Worm (Caenorhabditis elegans): ENCODE results near the gene wht-4.

The wht-4 gene

ce11 chrII:3244758-3245157 is 34.0 kb upstream of the wht-4 start:
- TF ChIP-seq pqm-1 (tag; optimal IDR thresholded peaks at IDR 0.05): peak; percentile 79
- 0 out of 2 replicates have a peak, but pooled peaks have one; percentile 52 for TF ChIP-seq Y75B8A.6 (GFP tag; IDR thresholded peaks at IDR 0.05)
- no peak for TF ChIP-seq daf-16 (GFP tag; optimal IDR thresholded peaks at IDR 0.05)
- no peak for TF ChIP-seq daf-16 (tag; optimal IDR thresholded peaks at IDR 0.05)
- TF ChIP-seq nhr-77 (tag; optimal IDR thresholded peaks at IDR 0.05): peak; percentile 77
- TF ChIP-seq zfp-3 (GFP tag; conservative IDR thresholded peaks at IDR 0.05): peak; percentile 62; the same call in 1 of the 2 replicates
- TF ChIP-seq saeg-2 (GFP tag; IDR thresholded peaks at IDR 0.05): 0 out of 2 replicates have a peak, but pooled peaks have one; percentile 24
- no peak for TF ChIP-seq zfp-2 (tag; optimal IDR thresholded peaks at IDR 0.05)
- 0 out of 2 replicates have a peak, but pooled peaks have one; percentile 27 for TF ChIP-seq tra-1 (GFP tag; IDR thresholded peaks at IDR 0.05)
- no peak for TF ChIP-seq dmd-9 (GFP tag; IDR thresholded peaks at IDR 0.05)
- peak; percentile 48 for TF ChIP-seq nhr-28 (tag; optimal IDR thresholded peaks at IDR 0.05)
- TF ChIP-seq pha-4 (GFP tag; IDR thresholded peaks at IDR 0.05): peak; percentile 29; the same call in 1 of the 2 replicates
- TF ChIP-seq pha-4 (tag; optimal IDR thresholded peaks at IDR 0.05): no peak
- TF ChIP-seq nhr-10 (tag; optimal IDR thresholded peaks at IDR 0.05): no peak
- TF ChIP-seq dmd-6 (GFP tag; IDR thresholded peaks at IDR 0.05): peak; percentile 58
- TF ChIP-seq aha-1 (tag): no peak
- TF ChIP-seq dve-1 (tag; optimal IDR thresholded peaks at IDR 0.05; ENCODE audit: insufficient read depth): peak; percentile 75
- TF ChIP-seq fos-1 (tag; optimal IDR thresholded peaks at IDR 0.05): peak; percentile 72
- no peak for TF ChIP-seq ztf-7 (tag; optimal IDR thresholded peaks at IDR 0.05)
- no peak for TF ChIP-seq daf-12 (tag; optimal IDR thresholded peaks at IDR 0.05)
- TF ChIP-seq hlh-11 (tag; optimal IDR thresholded peaks at IDR 0.05): peak; percentile 10
- TF ChIP-seq lin-38 (GFP tag; IDR thresholded peaks at IDR 0.05): no peak
- no peak for TF ChIP-seq lir-3 (tag; optimal IDR thresholded peaks at IDR 0.05)
- TF ChIP-seq php-3 (GFP tag; IDR thresholded peaks at IDR 0.05): peak; percentile 91

ce11 chrII:3245836-3246235 is 32.9 kb upstream of the wht-4 start, which contains the start of gene C17F4.7:
Gene C17F4.7, minus strand, starts transcription at chrII:3246015.
- TF ChIP-seq nhr-102 (tag; optimal IDR thresholded peaks at IDR 0.05) (peak; percentile 41), nhr-77 (tag; optimal IDR thresholded peaks at IDR 0.05) (peak; percentile 65), unc-62 (GFP tag; optimal IDR thresholded peaks at IDR 0.05 in 1 of 2) (peak in 1 of 2 experiments; percentile 80), unc-62 (tag; optimal IDR thresholded peaks at IDR 0.05) (no peak), zag-1 (tag; optimal IDR thresholded peaks at IDR 0.05) (no peak), T26A8.4 (GFP tag; IDR thresholded peaks at IDR 0.05) (no peak), mes-2 (tag; optimal IDR thresholded peaks at IDR 0.05; ENCODE audit: poor library complexity, severe bottlenecking) (peak; percentile 14), nhr-48 (tag; optimal IDR thresholded peaks at IDR 0.05) (peak; percentile 37), tra-1 (GFP tag; IDR thresholded peaks at IDR 0.05) (peak; percentile 66; the same call in 1 of the 2 replicates), dmd-6 (GFP tag; IDR thresholded peaks at IDR 0.05) (peak; percentile 92), ceh-28 (tag; optimal IDR thresholded peaks at IDR 0.05) (no peak), mdl-1 (tag; optimal IDR thresholded peaks at IDR 0.05) (no peak), ceh-62 (tag; optimal IDR thresholded peaks at IDR 0.05) (no peak), F37D6.2 (tag; optimal IDR thresholded peaks at IDR 0.05) (no peak), mxl-3 (GFP tag; optimal IDR thresholded peaks at IDR 0.05) (peak; percentile 62), aha-1 (tag) (peak; percentile 62), lin-38 (GFP tag; IDR thresholded peaks at IDR 0.05) (0 out of 2 replicates have a peak, but pooled peaks have one; percentile 12), unc-39 (tag; optimal IDR thresholded peaks at IDR 0.05) (no peak), hlh-30 (tag; optimal IDR thresholded peaks at IDR 0.05; ENCODE audit: insufficient read depth) (peak; percentile 2), pqm-1 (tag; optimal IDR thresholded peaks at IDR 0.05) (peak; percentile 84), F10B5.3 (tag; optimal IDR thresholded peaks at IDR 0.05) (no peak), daf-16 (GFP tag; optimal IDR thresholded peaks at IDR 0.05) (no peak), daf-16 (tag; optimal IDR thresholded peaks at IDR 0.05) (peak; percentile 77), egl-43 (GFP tag; IDR thresholded peaks at IDR 0.05) (no peak), jun-1 (tag; optimal IDR thresholded peaks at IDR 0.05) (peak; percentile 12), nhr-28 (tag; optimal IDR thresholded peaks at IDR 0.05) (peak; percentile 95), arid-1 (GFP tag; conservative IDR thresholded peaks at IDR 0.05) (no peak), lin-1 (GFP tag; IDR thresholded peaks at IDR 0.05) (peak; percentile 77; the same call in 1 of the 2 replicates), dve-1 (tag; optimal IDR thresholded peaks at IDR 0.05; ENCODE audit: insufficient read depth) (peak; percentile 87), lin-29 (GFP tag; IDR thresholded peaks at IDR 0.05) (no peak), ceh-44 (GFP tag; IDR thresholded peaks at IDR 0.05) (no peak), hlh-11 (tag; optimal IDR thresholded peaks at IDR 0.05) (peak; percentile 84), daf-19 (GFP tag; conservative IDR thresholded peaks at IDR 0.05) (no peak), nhr-111 (GFP tag; optimal IDR thresholded peaks at IDR 0.05) (no peak), madf-9 (GFP tag; conservative IDR thresholded peaks at IDR 0.05) (no peak), php-3 (GFP tag; IDR thresholded peaks at IDR 0.05) (peak; percentile 96), lsy-2 (tag; optimal IDR thresholded peaks at IDR 0.05) (no peak)

All from whole organism, L4 larva.